Worm (Caenorhabditis elegans): Measurements from ENCODE around the gene T08D2.6.
"Not testable (repeated sequence)": the region's sequence is repeated elsewhere in the genome, so short reads cannot be mapped to it uniquely, and the experiment has no call there.

The T08D2.6 gene

DNA sequence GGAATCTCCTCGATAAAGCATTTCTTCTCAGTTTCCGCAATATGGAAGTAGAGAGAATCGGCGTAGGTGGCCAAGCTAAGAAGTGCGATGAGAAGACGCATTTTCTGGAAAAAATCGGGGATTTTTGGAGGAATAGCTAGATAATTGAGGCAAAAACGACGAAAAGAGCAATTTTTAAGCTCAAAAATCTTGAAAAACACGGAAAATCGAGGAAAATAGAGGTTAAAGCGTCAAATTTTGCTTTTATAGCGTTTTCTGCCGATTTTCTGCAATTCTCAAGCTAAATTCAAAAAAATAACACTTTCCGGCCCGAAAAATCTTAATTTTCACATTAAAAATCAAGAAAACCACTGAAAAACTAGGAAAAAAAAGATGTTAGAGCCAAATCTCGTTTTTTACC, 18.9 kb downstream of the T08D2.6 start, which contains the start of gene tmed-12:
tmed-12 (minus strand) TSS at position 101 of the 400 bp plus-strand sequence.
- TF ChIP-seq mls-2, hlh-1, mab-5 (tag; optimal IDR thresholded peaks at IDR 0.05): not testable (repeated sequence)

DNA sequence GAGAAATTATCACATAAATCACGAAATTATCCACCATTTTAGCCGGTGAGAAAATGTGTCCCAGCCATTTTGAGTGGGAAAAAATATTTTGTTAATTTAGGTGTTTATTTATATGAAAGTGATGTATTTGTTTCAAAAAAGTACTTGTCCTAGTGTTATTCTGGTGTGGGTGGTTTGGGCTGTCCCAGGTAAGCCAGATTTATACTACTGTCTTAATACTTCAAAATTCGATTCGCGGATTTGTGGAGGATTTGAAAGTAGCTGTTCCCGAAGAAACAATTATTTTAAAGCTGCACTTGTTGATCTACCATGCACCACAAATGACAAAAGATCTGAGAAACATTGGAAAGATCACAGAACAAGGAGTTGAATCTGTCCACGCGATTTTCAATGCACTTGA, 34.1 kb downstream of the T08D2.6 start, which contains the start of gene Y73B3A.11:
Y73B3A.11 (plus strand) TSS at position 301 of the 400 bp plus-strand sequence.
- no peak for TF ChIP-seq nhr-2 (tag; optimal IDR thresholded peaks at IDR 0.05)
- no peak for TF ChIP-seq nhr-76 (tag; optimal IDR thresholded peaks at IDR 0.05)
- no peak for TF ChIP-seq ztf-11 (tag; optimal IDR thresholded peaks at IDR 0.05)
- no peak for TF ChIP-seq drap-1 (GFP tag; optimal IDR thresholded peaks at IDR 0.05)
- no peak for TF ChIP-seq ham-2 (GFP tag; optimal IDR thresholded peaks at IDR 0.05)
- no peak for TF ChIP-seq elt-3 (tag; optimal IDR thresholded peaks at IDR 0.05)
- no peak for TF ChIP-seq mab-5 (tag; optimal IDR thresholded peaks at IDR 0.05)
- TF ChIP-seq cnd-1 (tag; optimal IDR thresholded peaks at IDR 0.05) = no peak
- TF ChIP-seq lin-32 (GFP tag; optimal IDR thresholded peaks at IDR 0.05) = no peak
- TF ChIP-seq elt-1 (tag; optimal IDR thresholded peaks at IDR 0.05; ENCODE audit: borderline replicate concordance, insufficient read depth) = no peak
- no peak for TF ChIP-seq ceh-83 (GFP tag; optimal IDR thresholded peaks at IDR 0.05)
- no peak for TF ChIP-seq unc-120 (tag; optimal IDR thresholded peaks at IDR 0.05; ENCODE audit: poor library complexity, severe bottlenecking)
- TF ChIP-seq mep-1 (tag; optimal IDR thresholded peaks at IDR 0.05) = no peak
- no peak for TF ChIP-seq sptf-1 (tag; optimal IDR thresholded peaks at IDR 0.05)
- TF ChIP-seq unc-62 (GFP tag; optimal IDR thresholded peaks at IDR 0.05) = no peak
- TF ChIP-seq unc-39 (tag; optimal IDR thresholded peaks at IDR 0.05) = no peak
- TF ChIP-seq sem-2 (GFP tag; optimal IDR thresholded peaks at IDR 0.05) = no peak
- TF ChIP-seq nhr-28 (tag; optimal IDR thresholded peaks at IDR 0.05) = no peak
- TF ChIP-seq ceh-43 (GFP tag; optimal IDR thresholded peaks at IDR 0.05) = no peak
- no peak for TF ChIP-seq zip-8 (tag; optimal IDR thresholded peaks at IDR 0.05)

DNA sequence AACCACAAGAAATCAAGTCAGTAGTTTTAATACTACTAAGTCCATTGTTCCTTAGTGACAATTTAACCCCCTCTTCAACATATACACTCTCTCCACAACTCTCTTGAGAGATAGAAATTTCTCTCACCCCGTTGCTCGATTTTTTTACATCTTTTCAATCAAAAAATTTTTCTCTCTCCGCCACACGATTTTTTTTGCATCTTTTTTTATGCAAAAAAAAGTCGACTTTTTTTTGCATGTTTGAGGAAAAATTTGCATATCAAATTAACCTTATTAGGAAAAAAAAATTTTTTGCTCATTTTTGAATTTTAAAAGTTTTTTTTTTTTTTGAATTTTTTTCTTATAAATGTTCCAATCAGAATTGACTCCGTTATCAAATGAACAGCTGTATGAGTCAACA, 35.1 kb downstream of the T08D2.6 start:
- TF ChIP-seq ces-1 (GFP tag; optimal IDR thresholded peaks at IDR 0.05) (peak; percentile 31), sptf-1 (tag; optimal IDR thresholded peaks at IDR 0.05) (no peak), ceh-43 (GFP tag; optimal IDR thresholded peaks at IDR 0.05) (no peak)

DNA sequence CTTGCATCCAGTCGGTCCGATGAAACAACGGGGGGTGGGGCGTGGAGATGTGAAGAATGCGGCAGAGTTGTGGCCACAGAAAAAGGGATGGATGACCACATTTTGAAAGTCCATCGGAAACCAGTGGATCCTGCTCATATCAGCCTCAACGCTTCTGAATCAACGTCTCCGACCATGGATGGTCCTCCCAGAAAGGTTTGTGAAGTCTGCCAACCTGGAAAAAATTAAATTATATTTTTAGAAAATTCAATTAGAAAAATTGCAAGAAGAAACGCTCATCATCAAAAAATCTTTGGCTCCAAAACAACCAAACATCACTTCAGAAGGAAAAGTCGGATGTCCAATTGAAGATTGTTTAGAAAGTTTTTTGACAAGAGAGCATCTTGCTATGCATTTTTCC, 40.8 kb downstream of the T08D2.6 start, which contains the start of gene Y73B3A.8:
Y73B3A.8 (minus strand) TSS at position 101 of the 400 bp plus-strand sequence.
- no peak for TF ChIP-seq hlh-1 (tag; optimal IDR thresholded peaks at IDR 0.05)
- TF ChIP-seq lsy-2 (tag; optimal IDR thresholded peaks at IDR 0.05) = no peak
- no peak for TF ChIP-seq lin-32 (GFP tag; optimal IDR thresholded peaks at IDR 0.05)
- no peak for TF ChIP-seq ceh-39 (tag; optimal IDR thresholded peaks at IDR 0.05)
- TF ChIP-seq flh-1 (GFP tag; optimal IDR thresholded peaks at IDR 0.05) = no peak
- no peak for TF ChIP-seq ham-2 (GFP tag; optimal IDR thresholded peaks at IDR 0.05)
- TF ChIP-seq snpc-4 (tag; optimal IDR thresholded peaks at IDR 0.05) = no peak
- no peak for TF ChIP-seq nhr-76 (tag; optimal IDR thresholded peaks at IDR 0.05)
- no peak for TF ChIP-seq sptf-1 (tag; optimal IDR thresholded peaks at IDR 0.05)
- TF ChIP-seq elt-3 (tag; optimal IDR thresholded peaks at IDR 0.05) = no peak
- TF ChIP-seq zip-8 (tag; optimal IDR thresholded peaks at IDR 0.05) = no peak
- TF ChIP-seq M03D4.4 (tag; optimal IDR thresholded peaks at IDR 0.05) = no peak
- no peak for TF ChIP-seq unc-120 (tag; optimal IDR thresholded peaks at IDR 0.05; ENCODE audit: poor library complexity, severe bottlenecking)
- no peak for TF ChIP-seq unc-39 (tag; optimal IDR thresholded peaks at IDR 0.05)
